Worm (Caenorhabditis elegans) whole organism, L4/young adult: Measurements from ENCODE around the gene Y105C5A.1269.

ENCODE experiments used
- W03F9.2 ChIP-seq: fragments of 150-350 bp; optimal IDR thresholded peaks from 2 replicates; lab custom pipeline; 2014; ENCODE audit warnings: missing biosample characterization, missing genetic modification characterization
- dao-5 ChIP-seq: sonication (generic microtip); optimal IDR thresholded peaks from 2 replicates; lab custom pipeline; 2016; ENCODE audit warnings: missing genotype, missing genetic modification characterization, moderate library complexity, missing compliant biosample characterization

ce11 chrIV:15870356-15870755 is 23.2 kb downstream of the Y105C5A.1269 start, which contains the start of gene Y105C5B.1:
- TF ChIP-seq dao-5 (tag; lab: Kevin White, UChicago): no peak
- TF ChIP-seq W03F9.2 (tag; lab: Kevin White, UChicago): no peak
